Worm (Caenorhabditis elegans) whole organism, mixed stage, embryonic: Measurements from ENCODE around the gene sra-32.

ENCODE experiments used
- M03D4.4 ChIP-seq: sonication (generic microtip); optimal IDR thresholded peaks from 2 replicates; lab custom pipeline; 2017; ENCODE audit warnings: mild to moderate bottlenecking, missing genetic modification characterization, missing compliant biosample characterization
- bed-3 ChIP-seq: fragments of 200-800 bp; sonication (Bioruptor generic); optimal IDR thresholded peaks from 3 replicates; lab custom pipeline; 2018; ENCODE audit warnings: mild to moderate bottlenecking, missing genetic modification characterization, moderate library complexity, missing compliant biosample characterization
- blmp-1 ChIP-seq: fragments of 150-350 bp; optimal IDR thresholded peaks from 2 replicates; lab custom pipeline; 2014; ENCODE audit warnings: missing biosample characterization, missing genetic modification characterization
- ceh-39 ChIP-seq: fragments of 150-350 bp; optimal IDR thresholded peaks from 2 replicates; lab custom pipeline; 2014; ENCODE audit warnings: missing biosample characterization, missing genetic modification characterization
- ceh-43 ChIP-seq: fragments of 200-800 bp; sonication (Bioruptor generic); optimal IDR thresholded peaks from 2 replicates; lab custom pipeline; 2018; ENCODE audit warnings: mild to moderate bottlenecking, missing genetic modification characterization, moderate library complexity, missing compliant biosample characterization
- ceh-83 ChIP-seq: fragments of 200-800 bp; sonication (Bioruptor generic); optimal IDR thresholded peaks from 2 replicates; lab custom pipeline; 2018; ENCODE audit warnings: mild to moderate bottlenecking, missing genetic modification characterization, missing compliant biosample characterization
- ces-1 ChIP-seq: fragments of 150-350 bp; optimal IDR thresholded peaks from 2 replicates; lab custom pipeline; 2014; ENCODE audit warnings: missing biosample characterization, missing genetic modification reagents, missing genetic modification characterization
- cnd-1 ChIP-seq: fragments of 200-800 bp; sonication (Bioruptor generic); optimal IDR thresholded peaks from 2 replicates; lab custom pipeline; 2018; ENCODE audit warnings: mild to moderate bottlenecking, missing genetic modification characterization, missing compliant biosample characterization
- elt-1 ChIP-seq: sonication (generic microtip); optimal IDR thresholded peaks from 2 replicates; lab custom pipeline; 2017; ENCODE audit warnings: missing genetic modification characterization, mild to moderate bottlenecking, missing compliant biosample characterization, antibody characterized with exemption, moderate library complexity, borderline replicate concordance; ENCODE audit not compliant: insufficient read depth
- elt-3 ChIP-seq: fragments of 150-350 bp; optimal IDR thresholded peaks from 2 replicates; lab custom pipeline; 2014; ENCODE audit warnings: missing biosample characterization, missing genetic modification characterization
- flh-1 ChIP-seq: fragments of 200-800 bp; sonication (Bioruptor generic); optimal IDR thresholded peaks from 2 replicates; lab custom pipeline; 2018; ENCODE audit warnings: mild to moderate bottlenecking, missing genetic modification characterization, moderate library complexity, missing compliant biosample characterization
- hlh-1 ChIP-seq: fragments of 150-350 bp; optimal IDR thresholded peaks from 2 replicates; lab custom pipeline; 2014; ENCODE audit warnings: missing biosample characterization, missing genetic modification reagents, missing genetic modification characterization
- lin-13 ChIP-seq: fragments of 150-350 bp; optimal IDR thresholded peaks from 2 replicates; lab custom pipeline; 2014; ENCODE audit warnings: missing biosample characterization, missing genetic modification characterization
- lin-32 ChIP-seq: fragments of 200-800 bp; sonication (Bioruptor generic); optimal IDR thresholded peaks from 2 replicates; lab custom pipeline; 2018; ENCODE audit warnings: mild to moderate bottlenecking, missing genetic modification characterization, missing compliant biosample characterization
- lsy-2 ChIP-seq: fragments of 150-350 bp; optimal IDR thresholded peaks from 2 replicates; lab custom pipeline; 2014; ENCODE audit warnings: missing biosample characterization, missing genetic modification characterization
- mab-5 ChIP-seq: fragments of 150-350 bp; optimal IDR thresholded peaks from 2 replicates; lab custom pipeline; 2014; ENCODE audit warnings: missing biosample characterization, missing genetic modification characterization
- mep-1 ChIP-seq: fragments of 150-350 bp; optimal IDR thresholded peaks from 2 replicates; lab custom pipeline; 2017; ENCODE audit warnings: missing biosample characterization, missing genetic modification reagents, missing genetic modification characterization, inconsistent platforms
- mls-2 ChIP-seq: sonication (generic microtip); optimal IDR thresholded peaks from 2 replicates; lab custom pipeline; 2016; ENCODE audit warnings: mild to moderate bottlenecking, missing genetic modification characterization, moderate library complexity, missing compliant biosample characterization
- nhr-12 ChIP-seq: fragments of 150-350 bp; optimal IDR thresholded peaks from 2 replicates; lab custom pipeline; 2014; ENCODE audit warnings: missing biosample characterization, missing genetic modification characterization
- nhr-2 ChIP-seq: fragments of 150-350 bp; optimal IDR thresholded peaks from 2 replicates; lab custom pipeline; 2014; ENCODE audit warnings: missing biosample characterization, missing genetic modification characterization
- nhr-237 ChIP-seq: fragments of 150-350 bp; optimal IDR thresholded peaks from 2 replicates; lab custom pipeline; 2014; ENCODE audit warnings: missing biosample characterization, missing genetic modification characterization
- nhr-76 ChIP-seq: sonication (generic microtip); optimal IDR thresholded peaks from 2 replicates; lab custom pipeline; 2017; ENCODE audit warnings: missing biosample characterization, missing genetic modification characterization
- pha-4 ChIP-seq: fragments of 150-350 bp; optimal IDR thresholded peaks from 2 replicates; lab custom pipeline; 2018; ENCODE audit warnings: missing biosample characterization, missing genetic modification reagents, missing genetic modification characterization
- snpc-4 ChIP-seq: fragments of 150-350 bp; optimal IDR thresholded peaks from 2 replicates; lab custom pipeline; 2014; ENCODE audit warnings: missing biosample characterization, missing genetic modification characterization
- sptf-1 ChIP-seq: sonication (generic microtip); optimal IDR thresholded peaks from 2 replicates; lab custom pipeline; 2017; ENCODE audit warnings: mild to moderate bottlenecking, missing genetic modification characterization, moderate library complexity, missing compliant biosample characterization
- tbx-8 ChIP-seq: fragments of 200-800 bp; sonication (Bioruptor generic); optimal IDR thresholded peaks from 2 replicates; lab custom pipeline; 2018; ENCODE audit warnings: mild to moderate bottlenecking, missing genetic modification characterization, moderate library complexity, missing compliant biosample characterization
- unc-120 ChIP-seq: sonication (generic microtip); optimal IDR thresholded peaks from 2 replicates; lab custom pipeline; 2017; ENCODE audit warnings: missing genetic modification characterization, missing compliant biosample characterization; ENCODE audit not compliant: poor library complexity, severe bottlenecking
- unc-62 ChIP-seq: fragments of 150-350 bp; optimal IDR thresholded peaks from 2 replicates; lab custom pipeline; 2014; ENCODE audit warnings: missing biosample characterization, missing genetic modification reagents, missing genetic modification characterization
- zip-8 ChIP-seq: fragments of 150-350 bp; optimal IDR thresholded peaks from 2 replicates; lab custom pipeline; 2014; ENCODE audit warnings: missing biosample characterization, missing genetic modification characterization
- ztf-11 ChIP-seq: fragments of 150-350 bp; optimal IDR thresholded peaks from 2 replicates; lab custom pipeline; 2014; ENCODE audit warnings: missing biosample characterization, missing genetic modification characterization

sra-32 gene

DNA sequence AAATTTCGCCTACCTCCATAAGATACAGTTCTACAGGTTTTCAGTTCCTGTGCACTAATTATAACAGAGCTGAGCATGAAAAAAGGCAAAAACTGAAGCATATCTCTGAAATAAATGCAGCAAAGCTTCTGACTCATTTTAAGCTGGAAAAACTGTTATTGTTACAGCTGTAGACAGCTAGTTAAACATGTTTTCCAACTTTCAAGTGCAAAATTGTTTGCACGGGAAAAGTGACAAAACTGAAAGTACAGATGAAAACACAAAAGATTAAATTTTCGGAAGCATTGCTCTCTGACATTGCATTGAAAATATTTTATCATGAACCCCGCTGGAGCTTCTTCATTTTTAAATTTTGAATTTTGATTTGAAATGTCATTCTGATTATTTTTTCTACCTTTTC, 41.1 kb downstream of the sra-32 start, which contains the start of gene T05C1.5:
Gene T05C1.5, minus strand, starts transcription at position 101 of the 400 bp plus-strand sequence.
- TF ChIP-seq lin-13 (tag; lab: Kevin White, UChicago) (no peak), cnd-1 (no peak), ceh-83 (GFP tag; lab: Kevin White, UChicago) (no peak), blmp-1 (tag; lab: Kevin White, UChicago) (no peak), unc-62 (no peak), lsy-2 (no peak), hlh-1 (tag; lab: Kevin White, UChicago) (no peak), nhr-76 (tag; lab: Kevin White, UChicago) (no peak), flh-1 (GFP tag; lab: Kevin White, UChicago) (no peak), mab-5 (tag; lab: Kevin White, UChicago) (no peak), elt-1 (no peak), ces-1 (GFP tag; lab: Kevin White, UChicago) (no peak), ztf-11 (tag; lab: Kevin White, UChicago) (no peak), zip-8 (tag; lab: Kevin White, UChicago) (no peak)

DNA sequence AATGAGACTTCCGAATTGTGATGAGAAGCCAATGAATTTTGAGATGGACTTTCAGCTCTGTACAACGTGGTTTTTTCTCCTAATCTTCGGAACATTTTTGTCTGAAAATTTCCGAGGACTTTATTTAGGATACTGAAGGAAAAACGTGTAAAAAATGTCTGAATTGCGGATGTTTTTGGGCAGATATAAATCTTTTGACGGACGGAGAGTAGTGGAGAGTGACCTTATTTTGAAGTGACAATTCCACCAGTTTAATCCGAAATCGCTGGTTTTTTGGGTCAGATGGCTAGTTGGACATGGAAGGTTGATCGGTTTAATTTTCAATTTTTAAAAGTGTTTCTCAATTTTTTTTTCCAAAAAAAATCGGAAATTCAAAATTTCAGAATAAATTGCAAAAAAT, 42.5 kb downstream of the sra-32 start, which contains the start of gene T05C1.3:
Gene T05C1.3, minus strand, starts transcription at position 101 of the 400 bp plus-strand sequence.
- TF ChIP-seq blmp-1 (tag; lab: Kevin White, UChicago) (no peak), lin-32 (no peak), mab-5 (tag; lab: Kevin White, UChicago) (no peak), ztf-11 (tag; lab: Kevin White, UChicago) (no peak), bed-3 (GFP tag; lab: Kevin White, UChicago) (no peak), mep-1 (tag; lab: Kevin White, UChicago) (no peak), flh-1 (GFP tag; lab: Kevin White, UChicago) (no peak), sptf-1 (tag; lab: Kevin White, UChicago) (no peak), unc-62 (no peak)

DNA sequence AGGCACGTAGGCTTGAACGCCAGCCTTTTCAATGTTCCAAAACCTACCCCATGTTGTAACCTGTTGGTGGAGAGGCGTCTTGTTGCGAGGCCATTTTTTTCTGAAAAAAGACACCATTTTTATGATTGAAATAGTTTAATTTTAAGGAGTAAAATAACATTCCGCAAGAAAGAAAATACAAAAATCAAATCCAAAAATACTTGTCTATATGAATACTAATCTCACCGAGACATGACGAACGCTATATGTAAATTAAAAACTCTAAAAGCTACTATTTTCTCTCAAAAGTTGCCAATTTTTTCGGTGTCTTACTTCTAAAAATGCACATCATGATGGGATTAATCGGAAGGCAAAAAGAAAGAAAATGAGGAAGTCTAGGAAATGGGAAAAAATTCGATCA, 49.8 kb downstream of the sra-32 start, which contains the start of gene T05C1.2:
Gene T05C1.2, minus strand, starts transcription at position 101 of the 400 bp plus-strand sequence.
- TF ChIP-seq nhr-237 (tag; lab: Kevin White, UChicago) = no peak
- no peak for TF ChIP-seq ceh-39 (tag; lab: Kevin White, UChicago)
- no peak for TF ChIP-seq pha-4 (tag; lab: Kevin White, UChicago)
- no peak for TF ChIP-seq nhr-12
- TF ChIP-seq ceh-43 (GFP tag; lab: Kevin White, UChicago) = no peak
- no peak for TF ChIP-seq sptf-1 (tag; lab: Kevin White, UChicago)
- TF ChIP-seq nhr-2 = no peak
- no peak for TF ChIP-seq cnd-1
- TF ChIP-seq mab-5 (tag; lab: Kevin White, UChicago) = no peak
- TF ChIP-seq mep-1 (tag; lab: Kevin White, UChicago) = no peak
- no peak for TF ChIP-seq lin-13 (tag; lab: Kevin White, UChicago)
- TF ChIP-seq mls-2 (tag; lab: Kevin White, UChicago) = no peak
- TF ChIP-seq elt-3 (tag; lab: Kevin White, UChicago) = no peak
- TF ChIP-seq nhr-76 (tag; lab: Kevin White, UChicago) = no peak
- no peak for TF ChIP-seq unc-120 (tag; lab: Kevin White, UChicago)
- TF ChIP-seq tbx-8 = no peak
- TF ChIP-seq M03D4.4 (tag; lab: Kevin White, UChicago) = no peak
- TF ChIP-seq snpc-4 = no peak
